Worm (Caenorhabditis elegans): ENCODE data around the gene irld-19.

irld-19 gene

ce11 chrIII:12755048-12755447 lies 9.1 kb downstream of the irld-19 start, which contains the start of gene srw-10:
srw-10 (plus strand) TSS chrIII:12755348.
- no peak for TF ChIP-seq him-1 (tag; optimal IDR thresholded peaks at IDR 0.05)
- TF ChIP-seq dao-5 (tag; optimal IDR thresholded peaks at IDR 0.05): no peak
- TF ChIP-seq W03F9.2 (tag; optimal IDR thresholded peaks at IDR 0.05): no peak

ce11 chrIII:12750831-12751230 lies 13.3 kb downstream of the irld-19 start, which contains the start of the genes irld-60 and irld-20:
irld-60 (minus strand) TSS chrIII:12750931.
irld-20 (plus strand) TSS chrIII:12751109.
- no peak for TF ChIP-seq dao-5 (tag; optimal IDR thresholded peaks at IDR 0.05)
- no peak for TF ChIP-seq W03F9.2 (tag; optimal IDR thresholded peaks at IDR 0.05)
- TF ChIP-seq him-1 (tag; optimal IDR thresholded peaks at IDR 0.05): no peak

ce11 chrIII:12746369-12746855 lies 17.7 kb downstream of the irld-19 start, which contains the start of gene Y111B2A.21:
Y111B2A.21 (plus strand) TSS chrIII:12746419.
- no peak for TF ChIP-seq W03F9.2 (tag; optimal IDR thresholded peaks at IDR 0.05)
- TF ChIP-seq dao-5 (tag; optimal IDR thresholded peaks at IDR 0.05): no peak
- no peak for TF ChIP-seq him-1 (tag; optimal IDR thresholded peaks at IDR 0.05)

- TF ChIP-seq W03F9.2 (tag; optimal IDR thresholded peaks at IDR 0.05) (no peak), him-1 (tag; optimal IDR thresholded peaks at IDR 0.05) (no peak)
Observed at ce11 chrIII:12743515-12743914, 20.6 kb downstream of the irld-19 start.

- TF ChIP-seq him-1 (tag; optimal IDR thresholded peaks at IDR 0.05) (no peak), W03F9.2 (tag; optimal IDR thresholded peaks at IDR 0.05) (no peak), dao-5 (tag; optimal IDR thresholded peaks at IDR 0.05) (no peak)
Observed at ce11 chrIII:12740313-12740712, 23.8 kb downstream of the irld-19 start.

- TF ChIP-seq dao-5 (tag; optimal IDR thresholded peaks at IDR 0.05): no peak
- no peak for TF ChIP-seq him-1 (tag; optimal IDR thresholded peaks at IDR 0.05)
- TF ChIP-seq W03F9.2 (tag; optimal IDR thresholded peaks at IDR 0.05): no peak
Observed at ce11 chrIII:12738935-12739334, 25.2 kb downstream of the irld-19 start.

ce11 chrIII:12728149-12728548 lies 36.0 kb downstream of the irld-19 start:
- TF ChIP-seq dao-5 (tag; optimal IDR thresholded peaks at IDR 0.05) (no peak), W03F9.2 (tag; optimal IDR thresholded peaks at IDR 0.05) (no peak), him-1 (tag; optimal IDR thresholded peaks at IDR 0.05) (no peak)

ce11 chrIII:12714266-12714665 lies 49.9 kb downstream of the irld-19 start, which contains the start of gene ssl-1:
ssl-1 (plus strand) TSS chrIII:12714566.
- TF ChIP-seq W03F9.2 (tag; optimal IDR thresholded peaks at IDR 0.05) (no peak), dao-5 (tag; optimal IDR thresholded peaks at IDR 0.05) (no peak), him-1 (tag; optimal IDR thresholded peaks at IDR 0.05) (no peak)

- no peak for TF ChIP-seq him-1 (tag; optimal IDR thresholded peaks at IDR 0.05)
- TF ChIP-seq W03F9.2 (tag; optimal IDR thresholded peaks at IDR 0.05): no peak
- no peak for TF ChIP-seq dao-5 (tag; optimal IDR thresholded peaks at IDR 0.05)
Observed at ce11 chrIII:12713862-12714261, 50.3 kb downstream of the irld-19 start.

ce11 chrIII:12711682-12712081 lies 52.5 kb downstream of the irld-19 start:
- TF ChIP-seq him-1 (tag; optimal IDR thresholded peaks at IDR 0.05): no peak
- TF ChIP-seq dao-5 (tag; optimal IDR thresholded peaks at IDR 0.05): no peak
- no peak for TF ChIP-seq W03F9.2 (tag; optimal IDR thresholded peaks at IDR 0.05)

- TF ChIP-seq dao-5 (tag; optimal IDR thresholded peaks at IDR 0.05) (no peak), him-1 (tag; optimal IDR thresholded peaks at IDR 0.05) (no peak), W03F9.2 (tag; optimal IDR thresholded peaks at IDR 0.05) (no peak)
Observed at ce11 chrIII:12711217-12711616, 52.9 kb downstream of the irld-19 start, which contains the start of gene hut-1. hut-1 (plus strand) TSS chrIII:12711560.
